Worm (Caenorhabditis elegans) whole organism, early embryonic: ENCODE results near the gene sra-39.

Source experiments
- aly-1 ChIP-seq: sonication (generic microtip); optimal IDR thresholded peaks from 2 replicates; lab custom pipeline; 2016; ENCODE audit warnings: missing genetic modification characterization, missing compliant biosample characterization
- ama-1 ChIP-seq: fragments of 150-350 bp; optimal IDR thresholded peaks from 2 replicates; lab custom pipeline; 2014
- flt-1 ChIP-seq: fragments of 200-800 bp; sonication (Bioruptor generic); IDR thresholded peaks from 2 replicates; pipeline ENCODE4 v1.3.6; 2022; ENCODE audit warnings: missing genetic modification characterization, missing compliant biosample characterization
- hmg-4 ChIP-seq: fragments of 200-800 bp; sonication (Bioruptor generic); optimal IDR thresholded peaks from 2 replicates; lab custom pipeline; 2018; ENCODE audit warnings: mild to moderate bottlenecking, missing genetic modification characterization, missing compliant biosample characterization
- scrt-1 ChIP-seq: fragments of 200-800 bp; sonication (Bioruptor generic); IDR thresholded peaks from 2 replicates; pipeline ENCODE4 v1.3.6; 2022; ENCODE audit warnings: missing genetic modification characterization, missing compliant biosample characterization
- sea-1 ChIP-seq: fragments of 200-800 bp; sonication (Bioruptor generic); conservative IDR thresholded peaks from 2 replicates; pipeline ENCODE4 v1.3.6; 2022; ENCODE audit warnings: missing genetic modification characterization, missing compliant biosample characterization
- tbx-11 ChIP-seq: fragments of 200-800 bp; sonication (Bioruptor generic); IDR thresholded peaks from 2 replicates; pipeline ENCODE4 v1.3.6; 2022; ENCODE audit warnings: missing genetic modification characterization, missing compliant biosample characterization
- tbx-37 ChIP-seq: fragments of 200-800 bp; sonication (Bioruptor generic); conservative IDR thresholded peaks from 2 replicates; pipeline ENCODE4 v1.3.6; 2022; ENCODE audit warnings: missing genetic modification reagents, missing genetic modification characterization, missing compliant biosample characterization
- tra-4 ChIP-seq: sonication (generic microtip); optimal IDR thresholded peaks from 2 replicates; lab custom pipeline; 2017; ENCODE audit warnings: missing genetic modification characterization, missing compliant biosample characterization

DNA sequence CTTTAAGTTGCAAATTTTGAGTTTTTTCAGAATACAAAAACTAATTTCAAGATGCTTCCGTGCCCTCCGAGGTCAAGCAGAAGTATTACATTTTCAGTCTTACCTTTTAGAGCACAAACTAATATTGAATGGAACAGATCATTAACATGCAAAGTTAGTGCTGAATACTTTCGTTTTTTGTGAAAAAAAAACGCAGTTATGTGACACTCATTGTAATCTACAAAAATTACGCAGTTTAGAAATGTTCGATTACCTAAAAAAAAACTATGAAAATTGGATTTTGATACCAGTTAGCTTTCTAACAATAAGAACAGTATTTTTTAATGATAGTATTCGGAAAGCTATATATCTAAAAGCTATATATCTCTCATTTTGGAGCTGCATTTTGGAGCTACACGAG, 38.6 kb upstream of the sra-39 start:
- TF ChIP-seq tra-4 (no peak), flt-1 (no peak), scrt-1 (no peak), ama-1 (no peak), aly-1 (tag; lab: Kevin White, UChicago) (no peak), hmg-4 (GFP tag; lab: Kevin White, UChicago) (no peak), tbx-11 (no peak), tbx-37 (GFP tag; lab: Robert Waterston, UW) (no peak), sea-1 (no peak)
